Fruit fly (Drosophila melanogaster): Measurements from ENCODE around the gene Pgm1.

DNA sequence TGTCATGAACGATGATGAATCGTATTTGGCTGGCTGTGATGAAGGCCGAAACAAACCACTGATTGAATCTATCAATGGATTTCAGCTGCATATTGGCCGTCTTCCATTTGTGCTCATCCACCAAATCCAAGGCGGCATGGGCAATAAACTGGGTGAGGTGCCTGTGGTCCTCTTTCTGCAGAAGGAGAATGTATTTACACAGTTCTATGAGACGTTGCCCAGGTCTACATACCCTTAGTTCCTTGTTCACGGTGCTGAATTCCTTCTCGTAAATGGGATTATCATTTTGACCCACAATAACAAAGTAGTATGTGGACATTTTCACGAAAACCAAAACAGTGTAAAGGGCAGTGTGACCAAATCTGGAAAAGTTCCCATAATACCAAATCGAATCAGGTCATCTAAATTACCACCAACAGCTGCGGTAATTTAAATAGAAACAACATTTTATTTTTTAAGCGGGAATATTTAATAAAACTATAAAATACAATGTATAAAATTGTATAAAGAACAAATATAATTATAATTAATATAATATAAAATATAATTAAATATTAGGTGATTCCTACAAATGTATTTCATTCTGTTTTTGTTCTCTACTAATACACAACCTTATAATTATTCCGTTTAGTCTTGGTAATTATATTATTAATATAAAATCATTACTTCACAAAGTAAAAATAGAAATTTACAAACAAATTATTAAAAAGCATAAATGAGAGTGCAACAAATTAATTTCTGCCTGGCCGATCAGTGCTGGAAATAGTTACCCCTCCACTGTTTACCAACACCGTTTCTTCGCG is 3.1 kb upstream of the Pgm1 start, which contains the start of the genes Trs20 and elg1:
- TF ChIP-seq CTCF (optimal IDR thresholded peaks at IDR 0.05) (no peak), CG8478 (optimal IDR thresholded peaks at IDR 0.05) (no peak)
